Fruit fly (Drosophila melanogaster): ENCODE results near the gene Lamtor5.

DNA sequence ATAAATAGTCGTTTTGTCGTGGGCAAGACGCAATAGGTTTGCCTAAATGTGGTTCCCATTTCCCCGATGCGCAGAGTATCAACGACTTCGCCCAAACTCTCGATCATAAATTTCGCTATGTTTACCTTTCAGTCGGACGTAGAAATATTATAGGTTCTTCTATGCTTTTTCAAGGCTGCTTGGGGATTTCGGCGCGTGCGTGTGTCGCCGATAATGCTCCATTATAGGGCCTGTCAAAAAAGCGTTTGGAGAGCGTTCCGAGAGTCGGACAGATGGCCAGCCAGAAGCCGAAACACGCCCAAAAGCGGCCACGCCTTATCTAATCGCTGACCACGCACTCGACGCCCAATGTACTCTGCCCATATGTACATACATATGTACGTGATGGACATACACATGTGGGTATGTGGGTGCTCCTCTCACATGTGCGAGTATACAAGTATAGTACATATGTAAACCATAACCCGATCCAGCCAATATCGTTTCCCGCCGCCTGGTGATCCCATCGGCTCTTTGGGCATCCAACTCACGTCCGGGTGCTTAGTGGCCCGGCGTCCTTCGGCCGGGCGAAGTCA is 10.1 kb downstream of the Lamtor5 start:
- TF ChIP-seq CG8478 (optimal IDR thresholded peaks at IDR 0.05) = no peak
- TF ChIP-seq pan (optimal IDR thresholded peaks at IDR 0.05) = no peak
- TF ChIP-seq psq (optimal IDR thresholded peaks at IDR 0.05) = no peak
- no peak for TF ChIP-seq usp (GFP tag; optimal IDR thresholded peaks at IDR 0.05)
- TF ChIP-seq EcR (GFP tag; optimal IDR thresholded peaks at IDR 0.05) = no peak
- TF ChIP-seq Dll (optimal IDR thresholded peaks at IDR 0.05) = no peak

All from whole organism.